Worm (Caenorhabditis elegans) whole organism, midembryonic: ENCODE data around the gene clec-34.

Experiments used
- T22C8.4 ChIP-seq: fragments of 200-800 bp; sonication (Bioruptor generic); IDR thresholded peaks from 2 replicates; pipeline ENCODE4 v1.3.6; 2022; ENCODE audit warnings: missing genetic modification characterization, missing compliant biosample characterization
- cog-1 ChIP-seq: sonication (generic microtip); optimal IDR thresholded peaks from 2 replicates; lab custom pipeline; 2016; ENCODE audit warnings: missing genetic modification characterization, missing compliant biosample characterization
- flt-1 ChIP-seq: fragments of 200-800 bp; sonication (Bioruptor generic); IDR thresholded peaks from 2 replicates; pipeline ENCODE4 v1.3.6; 2022; ENCODE audit warnings: missing genetic modification characterization, missing compliant biosample characterization
- klf-2 ChIP-seq: fragments of 200-800 bp; sonication (Bioruptor generic); conservative IDR thresholded peaks from 2 replicates; pipeline ENCODE4 v1.3.6; 2022; ENCODE audit warnings: missing genetic modification reagents, missing genetic modification characterization, missing compliant biosample characterization
- med-1 ChIP-seq: sonication (generic microtip); optimal IDR thresholded peaks from 2 replicates; lab custom pipeline; 2017; ENCODE audit warnings: missing genetic modification characterization, mild to moderate bottlenecking, missing compliant biosample characterization, antibody characterized with exemption, missing genetic modification reagents; ENCODE audit not compliant: insufficient read depth
- ref-1 ChIP-seq: fragments of 200-800 bp; sonication (Bioruptor generic); conservative IDR thresholded peaks from 2 replicates; pipeline ENCODE4 v1.3.6; 2022; ENCODE audit warnings: missing genetic modification reagents, missing genetic modification characterization, missing compliant biosample characterization
- tab-1 ChIP-seq: fragments of 200-800 bp; sonication (Bioruptor generic); IDR thresholded peaks from 2 replicates; pipeline ENCODE4 v1.3.6; 2022; ENCODE audit warnings: missing genetic modification characterization, missing compliant biosample characterization
- ztf-23 ChIP-seq: fragments of 200-800 bp; sonication (Bioruptor generic); IDR thresholded peaks from 2 replicates; pipeline ENCODE4 v1.3.6; 2022; ENCODE audit warnings: missing genetic modification reagents, missing genetic modification characterization, missing compliant biosample characterization
- ztf-29 ChIP-seq: fragments of 200-800 bp; sonication (Bioruptor generic); IDR thresholded peaks from 2 replicates; pipeline ENCODE4 v1.3.6; 2022; ENCODE audit warnings: missing genetic modification reagents, missing genetic modification characterization, missing compliant biosample characterization

Gene clec-34

ce11 chrV:16778540-16779280 lies 43.1 kb downstream of the clec-34 start:
- TF ChIP-seq med-1 (no peak), ztf-23 (no peak), ref-1 (no peak), klf-2 (GFP tag; lab: Robert Waterston, UW) (no peak), ztf-29 (GFP tag; lab: Robert Waterston, UW) (no peak), cog-1 (tag; lab: Kevin White, UChicago) (no peak), T22C8.4 (no peak), tab-1 (GFP tag; lab: Robert Waterston, UW) (no peak), flt-1 (no peak)

ce11 chrV:16779281-16779597 lies 43.7 kb downstream of the clec-34 start:
- TF ChIP-seq ref-1 (no peak), med-1 (no peak), flt-1 (no peak), tab-1 (GFP tag; lab: Robert Waterston, UW) (no peak), ztf-29 (GFP tag; lab: Robert Waterston, UW) (no peak), ztf-23 (no peak), cog-1 (tag; lab: Kevin White, UChicago) (no peak), klf-2 (GFP tag; lab: Robert Waterston, UW) (no peak), T22C8.4 (no peak)

ce11 chrV:16779971-16780370 lies 44.4 kb downstream of the clec-34 start:
- TF ChIP-seq cog-1 (tag; lab: Kevin White, UChicago), result no peak
- no peak for TF ChIP-seq klf-2 (GFP tag; lab: Robert Waterston, UW)

- TF ChIP-seq T22C8.4, result no peak
- no peak for TF ChIP-seq flt-1
- no peak for TF ChIP-seq klf-2 (GFP tag; lab: Robert Waterston, UW)
- no peak for TF ChIP-seq ztf-29 (GFP tag; lab: Robert Waterston, UW)
- TF ChIP-seq med-1, result no peak
- TF ChIP-seq ref-1, result no peak
- no peak for TF ChIP-seq ztf-23
- TF ChIP-seq cog-1 (tag; lab: Kevin White, UChicago), result no peak
- TF ChIP-seq tab-1 (GFP tag; lab: Robert Waterston, UW), result no peak
Measured at ce11 chrV:16780554-16780953, 45.0 kb downstream of the clec-34 start.

ce11 chrV:16781974-16782373 lies 46.4 kb downstream of the clec-34 start:
- TF ChIP-seq ztf-29 (GFP tag; lab: Robert Waterston, UW) (no peak), med-1 (no peak), ztf-23 (no peak), tab-1 (GFP tag; lab: Robert Waterston, UW) (no peak), ref-1 (no peak), klf-2 (GFP tag; lab: Robert Waterston, UW) (no peak), flt-1 (no peak), T22C8.4 (no peak), cog-1 (tag; lab: Kevin White, UChicago) (no peak)

- TF ChIP-seq klf-2 (GFP tag; lab: Robert Waterston, UW), result no peak
- no peak for TF ChIP-seq ztf-29 (GFP tag; lab: Robert Waterston, UW)
- TF ChIP-seq flt-1, result no peak
- TF ChIP-seq ref-1, result no peak
- TF ChIP-seq med-1, result no peak
- TF ChIP-seq T22C8.4, result no peak
- TF ChIP-seq cog-1 (tag; lab: Kevin White, UChicago), result no peak
Measured at ce11 chrV:16784806-16785205, 49.2 kb downstream of the clec-34 start.

ce11 chrV:16786012-16786411 lies 50.4 kb downstream of the clec-34 start:
- TF ChIP-seq ztf-29 (GFP tag; lab: Robert Waterston, UW) (no peak), tab-1 (GFP tag; lab: Robert Waterston, UW) (no peak), T22C8.4 (no peak)
